Fruit fly (Drosophila melanogaster) whole organism, embryonic: Measurements from ENCODE around the gene CG10286.

Experiments
- Ada2b ChIP-seq: fragments of 200-800 bp; sonication (Bioruptor generic); IDR thresholded peaks from 2 replicates; pipeline ENCODE4 v1.3.6; 2022; ENCODE audit warnings: missing biosample characterization, missing genetic modification characterization
- Aef1 ChIP-seq: fragments of 200-800 bp; sonication (Bioruptor generic); IDR thresholded peaks from 3 replicates; pipeline ENCODE4 v1.3.6; 2022; ENCODE audit warnings: missing biosample characterization, missing genetic modification characterization
- Asciz ChIP-seq: fragments of 200-800 bp; sonication (Bioruptor generic); optimal IDR thresholded peaks from 2 replicates; lab custom pipeline; 2017; ENCODE audit warnings: missing biosample characterization, mild to moderate bottlenecking, missing genetic modification characterization, missing genetic modification reagents
- Blimp-1 ChIP-seq: fragments of 200-800 bp; sonication (Bioruptor generic); optimal IDR thresholded peaks from 3 replicates; lab custom pipeline; 2018; ENCODE audit warnings: missing biosample characterization, missing genetic modification characterization, mild to moderate bottlenecking, moderate library complexity, missing genetic modification reagents
- CG1024 ChIP-seq: fragments of 200-800 bp; sonication (Bioruptor generic); IDR thresholded peaks from 2 replicates; pipeline ENCODE4 v1.3.6; 2022; ENCODE audit warnings: missing biosample characterization, missing genetic modification characterization
- CG11085 ChIP-seq: fragments of 200-800 bp; sonication (Bioruptor generic); IDR thresholded peaks from 2 replicates; pipeline ENCODE4 v1.3.6; 2022; ENCODE audit warnings: missing biosample characterization, missing genetic modification characterization
- CG12155 ChIP-seq: fragments of 200-800 bp; sonication (Bioruptor generic); optimal IDR thresholded peaks from 3 replicates; lab custom pipeline; 2016; ENCODE audit warnings: missing biosample characterization, missing genetic modification characterization
- CG1233 ChIP-seq: fragments of 200-800 bp; sonication (Bioruptor generic); optimal IDR thresholded peaks from 4 replicates; lab custom pipeline; 2018; ENCODE audit warnings: missing biosample characterization, mild to moderate bottlenecking, missing genetic modification characterization
- CG13123 ChIP-seq: fragments of 200-800 bp; sonication (Bioruptor generic); optimal IDR thresholded peaks from 2 replicates; lab custom pipeline; 2016; ENCODE audit warnings: missing biosample characterization, missing genetic modification characterization
- CG13424 ChIP-seq: fragments of 200-800 bp; sonication (Bioruptor generic); optimal IDR thresholded peaks from 2 replicates; lab custom pipeline; 2019; ENCODE audit warnings: missing biosample characterization, mild to moderate bottlenecking, missing genetic modification characterization, moderate library complexity
- CG13894 ChIP-seq: fragments of 200-800 bp; sonication (Bioruptor generic); optimal IDR thresholded peaks from 3 replicates; lab custom pipeline; 2018; ENCODE audit warnings: missing biosample characterization, mild to moderate bottlenecking, missing genetic modification characterization, moderate library complexity
- CG14014 ChIP-seq: fragments of 200-800 bp; sonication (Bioruptor generic); IDR thresholded peaks from 2 replicates; pipeline ENCODE4 v1.3.6; 2022; ENCODE audit warnings: missing biosample characterization, missing genetic modification characterization
- CG15479 ChIP-seq: fragments of 200-800 bp; sonication (Bioruptor generic); optimal IDR thresholded peaks from 3 replicates; lab custom pipeline; 2019; ENCODE audit warnings: missing biosample characterization, mild to moderate bottlenecking, missing genetic modification characterization, moderate library complexity
- CG15696 ChIP-seq: fragments of 200-800 bp; sonication (Bioruptor generic); optimal IDR thresholded peaks from 2 replicates; lab custom pipeline; 2019; ENCODE audit warnings: missing biosample characterization, mild to moderate bottlenecking, missing genetic modification characterization, moderate library complexity
- CG2199 ChIP-seq: fragments of 200-800 bp; sonication (Bioruptor generic); IDR thresholded peaks from 3 replicates; pipeline ENCODE4 v1.3.6; 2022; ENCODE audit warnings: missing biosample characterization, missing genetic modification characterization
- CG2678 ChIP-seq: fragments of 200-800 bp; sonication (Bioruptor generic); optimal IDR thresholded peaks from 3 replicates; lab custom pipeline; 2019; ENCODE audit warnings: missing biosample characterization, mild to moderate bottlenecking, missing genetic modification characterization, moderate library complexity
- CG2712 ChIP-seq: fragments of 200-800 bp; optimal IDR thresholded peaks from 3 replicates; lab custom pipeline; 2019; ENCODE audit warnings: missing biosample characterization, mild to moderate bottlenecking, missing genetic modification characterization, moderate library complexity
- CG6654 ChIP-seq: fragments of 200-800 bp; sonication (Bioruptor generic); optimal IDR thresholded peaks from 2 replicates; lab custom pipeline; 2017; ENCODE audit warnings: missing biosample characterization, mild to moderate bottlenecking, missing genetic modification characterization
- CG6689 ChIP-seq: fragments of 200-800 bp; sonication (Bioruptor generic); IDR thresholded peaks from 2 replicates; pipeline ENCODE4 v1.3.6; 2022; ENCODE audit warnings: missing biosample characterization, missing genetic modification characterization
- CG6813 ChIP-seq: fragments of 200-800 bp; sonication (Bioruptor generic); optimal IDR thresholded peaks from 2 replicates; lab custom pipeline; 2017; ENCODE audit warnings: missing biosample characterization, missing genetic modification characterization, mild to moderate bottlenecking, moderate library complexity, missing genetic modification reagents
- CG7745 ChIP-seq: fragments of 200-800 bp; sonication (Bioruptor generic); optimal IDR thresholded peaks from 2 replicates; lab custom pipeline; 2018; ENCODE audit warnings: missing biosample characterization, mild to moderate bottlenecking, missing genetic modification characterization, moderate library complexity
- D ChIP-seq, 2 experiments: fragments of 200-800 bp in 1 of 2; fragments of >200 bp in 1 of 2; sonication (Bioruptor generic) in 1 of 2; optimal IDR thresholded peaks; 2 replicates in 1 of 2; 3 replicates in 1 of 2; lab custom pipeline; 2017; ENCODE audit warnings: mild to moderate bottlenecking in 1 of 2, missing biosample characterization in 1 of 2, missing genetic modification characterization in 1 of 2, missing genetic modification reagents in 1 of 2
- HmgD ChIP-seq: fragments of 200-800 bp; sonication (Bioruptor generic); optimal IDR thresholded peaks from 3 replicates; lab custom pipeline; 2016; ENCODE audit warnings: missing biosample characterization, missing genetic modification characterization
- Max ChIP-seq: fragments of 200-800 bp; sonication (Bioruptor generic); optimal IDR thresholded peaks from 2 replicates; lab custom pipeline; 2016; ENCODE audit warnings: missing biosample characterization, mild to moderate bottlenecking, missing genetic modification characterization
- Myb ChIP-seq: fragments of 200-800 bp; sonication (Bioruptor generic); optimal IDR thresholded peaks from 2 replicates; lab custom pipeline; 2016; ENCODE audit warnings: missing biosample characterization, missing genetic modification characterization
- Nf-YC ChIP-seq: fragments of 200-800 bp; optimal IDR thresholded peaks from 3 replicates; lab custom pipeline; 2019; ENCODE audit warnings: missing biosample characterization, mild to moderate bottlenecking, missing genetic modification characterization, moderate library complexity
- NfI ChIP-seq: fragments of 200-800 bp; sonication (Bioruptor generic); optimal IDR thresholded peaks from 3 replicates; lab custom pipeline; 2018; ENCODE audit warnings: missing biosample characterization, mild to moderate bottlenecking, missing genetic modification characterization, moderate library complexity
- Ptx1 ChIP-seq: fragments of 200-800 bp; sonication (Bioruptor generic); IDR thresholded peaks from 2 replicates; pipeline ENCODE4 v1.3.6; 2022; ENCODE audit warnings: missing biosample characterization, missing genetic modification characterization
- Sox100B ChIP-seq: fragments of 200-800 bp; sonication (Bioruptor generic); optimal IDR thresholded peaks from 3 replicates; lab custom pipeline; 2018; ENCODE audit warnings: missing biosample characterization, mild to moderate bottlenecking, missing genetic modification characterization
- Sox102F ChIP-seq: fragments of 200-800 bp; sonication (Bioruptor generic); optimal IDR thresholded peaks from 2 replicates; lab custom pipeline; 2018; ENCODE audit warnings: missing biosample characterization, mild to moderate bottlenecking, missing genetic modification characterization, moderate library complexity
- Usf ChIP-seq: fragments of 200-800 bp; sonication (Bioruptor generic); optimal IDR thresholded peaks from 2 replicates; lab custom pipeline; 2017; ENCODE audit warnings: missing genotype, missing biosample characterization, missing genetic modification characterization
- ab ChIP-seq: fragments of 200-800 bp; sonication (Bioruptor generic); optimal IDR thresholded peaks from 2 replicates; lab custom pipeline; 2016; ENCODE audit warnings: missing biosample characterization, missing genetic modification characterization
- ase ChIP-seq: fragments of 200-800 bp; sonication (Bioruptor generic); IDR thresholded peaks from 3 replicates; pipeline ENCODE4 v1.3.6; 2022; ENCODE audit warnings: missing biosample characterization, missing genetic modification characterization
- ash1 ChIP-seq: fragments of 200-800 bp; sonication (Bioruptor generic); optimal IDR thresholded peaks from 2 replicates; lab custom pipeline; 2018; ENCODE audit warnings: missing biosample characterization, mild to moderate bottlenecking, missing genetic modification characterization
- bsh ChIP-seq, 2 experiments: fragments of 200-800 bp; sonication (Bioruptor generic); optimal IDR thresholded peaks; 2 replicates each; lab custom pipeline; 2017 to 2018; ENCODE audit warnings: mild to moderate bottlenecking in 2 of 2, missing biosample characterization in 2 of 2, missing genetic modification characterization in 2 of 2, moderate library complexity in 1 of 2
- chinmo ChIP-seq: fragments of 200-800 bp; sonication (Bioruptor generic); IDR thresholded peaks from 4 replicates; pipeline ENCODE4 v1.3.6; 2022; ENCODE audit warnings: missing biosample characterization, missing genetic modification characterization; ENCODE audit not compliant: partially characterized antibody
- crc ChIP-seq: fragments of 200-800 bp; sonication (Bioruptor generic); optimal IDR thresholded peaks from 2 replicates; lab custom pipeline; 2016; ENCODE audit warnings: missing biosample characterization, missing genetic modification characterization
- grau ChIP-seq: fragments of 200-800 bp; optimal IDR thresholded peaks from 3 replicates; lab custom pipeline; 2019; ENCODE audit warnings: missing biosample characterization, mild to moderate bottlenecking, missing genetic modification characterization, moderate library complexity
- gsb-n ChIP-seq: fragments of 200-800 bp; sonication (Bioruptor generic); optimal IDR thresholded peaks from 3 replicates; lab custom pipeline; 2018; ENCODE audit warnings: missing biosample characterization, mild to moderate bottlenecking, missing genetic modification characterization
- ken ChIP-seq: fragments of 200-800 bp; sonication (Bioruptor generic); IDR thresholded peaks from 3 replicates; pipeline ENCODE4 v1.3.6; 2022; ENCODE audit warnings: missing biosample characterization, missing genetic modification characterization
- pb ChIP-seq: fragments of 200-800 bp; sonication (Bioruptor generic); optimal IDR thresholded peaks from 3 replicates; lab custom pipeline; 2016; ENCODE audit warnings: missing biosample characterization, missing genetic modification characterization
- sens ChIP-seq: fragments of 200-800 bp; sonication (Bioruptor generic); peaks from one replicate; lab custom pipeline; 2016; ENCODE audit warnings: missing biosample characterization, missing genetic modification characterization
- slou ChIP-seq: fragments of 200-800 bp; sonication (Bioruptor generic); optimal IDR thresholded peaks from 3 replicates; lab custom pipeline; 2016; ENCODE audit warnings: missing biosample characterization, missing genetic modification characterization
- slp2 ChIP-seq: fragments of 200-800 bp; sonication (Bioruptor generic); optimal IDR thresholded peaks from 2 replicates; lab custom pipeline; 2016; ENCODE audit warnings: missing biosample characterization, missing genetic modification characterization
- sob ChIP-seq: fragments of 200-800 bp; sonication (Bioruptor generic); IDR thresholded peaks from 2 replicates; pipeline ENCODE4 v1.3.6; 2022; ENCODE audit warnings: missing biosample characterization, missing genetic modification characterization
- trem ChIP-seq: fragments of 200-800 bp; optimal IDR thresholded peaks from 3 replicates; lab custom pipeline; 2019; ENCODE audit warnings: missing biosample characterization, mild to moderate bottlenecking, missing genetic modification characterization, moderate library complexity
- tup ChIP-seq: fragments of 200-800 bp; sonication (Bioruptor generic); optimal IDR thresholded peaks from 2 replicates; lab custom pipeline; 2016; ENCODE audit warnings: missing biosample characterization, mild to moderate bottlenecking, missing genetic modification characterization, moderate library complexity
- unpg ChIP-seq: fragments of 200-800 bp; sonication (Bioruptor generic); optimal IDR thresholded peaks from 3 replicates; lab custom pipeline; 2018; ENCODE audit warnings: missing biosample characterization, mild to moderate bottlenecking, missing genetic modification characterization, moderate library complexity
- wdn ChIP-seq: fragments of 200-800 bp; sonication (Bioruptor generic); IDR thresholded peaks from 2 replicates; pipeline ENCODE4 v1.3.6; 2022; ENCODE audit warnings: missing biosample characterization, missing genetic modification characterization

The CG10286 gene

DNA sequence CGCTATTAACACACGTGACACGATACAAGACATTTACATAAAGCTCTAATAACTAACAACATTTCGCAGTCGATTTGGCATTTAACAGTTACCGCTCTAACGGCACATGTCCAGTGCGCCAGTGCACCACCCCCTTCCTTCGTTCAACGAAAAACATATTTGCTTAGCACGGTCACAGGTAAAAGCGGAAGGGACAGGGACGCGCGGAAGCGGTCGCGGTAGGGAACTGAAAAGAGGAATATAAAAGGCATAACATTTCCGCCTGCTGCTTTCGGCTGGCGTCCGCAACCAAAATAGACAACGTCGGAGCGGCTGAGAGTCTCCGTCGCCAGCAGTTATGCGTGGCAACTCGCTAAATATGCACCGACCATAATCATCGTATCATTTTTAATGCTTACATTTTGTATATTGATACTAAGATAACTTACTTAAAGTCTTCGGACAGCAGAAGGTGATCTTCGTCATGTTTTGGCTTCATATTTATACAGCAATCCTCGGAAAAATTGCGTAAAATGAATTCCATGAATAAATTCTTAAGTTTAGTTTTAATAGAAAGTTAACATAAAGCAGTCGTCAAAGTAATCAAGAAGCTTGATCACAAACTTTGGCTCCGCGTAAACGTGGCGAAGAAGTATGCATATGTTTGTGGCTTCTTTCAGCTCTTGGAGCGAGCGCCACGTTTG lies 16.9 kb upstream of the CG10286 start (continued):
- TF ChIP-seq Aef1 (GFP tag; lab: Robert Waterston, UW): no peak
- no peak for TF ChIP-seq Max (GFP tag; lab: Kevin White, UChicago)
- no peak for TF ChIP-seq tup
- TF ChIP-seq CG13123 (GFP tag; lab: Kevin White, UChicago): no peak
- TF ChIP-seq ken (GFP tag; lab: Robert Waterston, UW): no peak
- TF ChIP-seq CG6689 (GFP tag; lab: Robert Waterston, UW): peak; percentile 36; the same call in 1 of the 2 replicates
- peak; percentile 62 for TF ChIP-seq Sox100B (GFP tag; lab: Kevin White, UChicago)
- TF ChIP-seq slp2 (GFP tag; lab: Kevin White, UChicago): peak; percentile 13
- no peak for TF ChIP-seq CG11085 (GFP tag; lab: Robert Waterston, UW)
- TF ChIP-seq wdn: no peak
- peak; percentile 85 for TF ChIP-seq sens
- no peak for TF ChIP-seq pb (GFP tag; lab: Kevin White, UChicago)
- no peak for TF ChIP-seq ase
- peak; percentile 15; the same call in 1 of the 3 replicates for TF ChIP-seq CG2199
- peak; percentile 51 for TF ChIP-seq CG2712 (tag; lab: Kevin White, UChicago)
- TF ChIP-seq CG15696 (tag; lab: Kevin White, UChicago): no peak
- TF ChIP-seq HmgD (GFP tag; lab: Kevin White, UChicago): no peak
- no peak for TF ChIP-seq gsb-n
- TF ChIP-seq trem (tag; lab: Kevin White, UChicago): no peak
- peak; percentile 22 for TF ChIP-seq NfI
- no peak for TF ChIP-seq Usf (GFP tag; lab: Kevin White, UChicago)
- no peak for TF ChIP-seq crc (GFP tag; lab: Kevin White, UChicago)
- TF ChIP-seq Blimp-1: peak; percentile 46
- no peak for TF ChIP-seq slou (GFP tag; lab: Kevin White, UChicago)
- TF ChIP-seq ash1 (GFP tag; lab: Kevin White, UChicago): no peak
- TF ChIP-seq bsh (GFP tag; optimal IDR thresholded peaks at IDR 0.05; lab: Kevin White, UChicago): peak; percentile 36 to 48
- no peak for TF ChIP-seq CG13894 (tag; lab: Kevin White, UChicago)
- TF ChIP-seq Myb: no peak
- TF ChIP-seq D (optimal IDR thresholded peaks at IDR 0.05; lab: Kevin White, UChicago): no peak
- peak; percentile 44 for TF ChIP-seq D (GFP tag; optimal IDR thresholded peaks at IDR 0.05; lab: Kevin White, UChicago)
- TF ChIP-seq grau (tag; lab: Kevin White, UChicago): peak; percentile 32
- TF ChIP-seq CG12155 (GFP tag; lab: Kevin White, UChicago): no peak
- TF ChIP-seq ab (GFP tag; lab: Kevin White, UChicago): no peak
- peak; percentile 32 for TF ChIP-seq unpg (GFP tag; lab: Kevin White, UChicago)
- peak; percentile 44 for TF ChIP-seq CG2678 (tag; lab: Kevin White, UChicago)
- no peak for TF ChIP-seq Ada2b (GFP tag; lab: Robert Waterston, UW)
- peak; percentile 41 for TF ChIP-seq Sox102F (GFP tag; lab: Kevin White, UChicago)
- no peak for TF ChIP-seq CG1024 (GFP tag; lab: Robert Waterston, UW)
- no peak for TF ChIP-seq CG6813
- TF ChIP-seq Asciz (GFP tag; lab: Kevin White, UChicago): peak; percentile 24
- no peak for TF ChIP-seq CG7745
- TF ChIP-seq sob (GFP tag; lab: Robert Waterston, UW): 0 out of 2 replicates have a peak, but pooled peaks have one; percentile 14
- TF ChIP-seq CG6654: no peak
- TF ChIP-seq CG14014 (GFP tag; lab: Robert Waterston, UW): peak; percentile 4; the same call in 1 of the 2 replicates
- TF ChIP-seq Ptx1 (GFP tag; lab: Robert Waterston, UW): no peak
- no peak for TF ChIP-seq chinmo (GFP tag; lab: Robert Waterston, UW)
- TF ChIP-seq CG15479 (GFP tag; lab: Kevin White, UChicago): no peak
- no peak for TF ChIP-seq Nf-YC (tag; lab: Kevin White, UChicago)
- TF ChIP-seq CG13424 (tag; lab: Kevin White, UChicago): peak; percentile 56
- TF ChIP-seq CG1233: peak; percentile 9
